Fruit fly (Drosophila melanogaster): ENCODE data around the gene MME1.

MME1 gene

dm6 chr2L:7032517-7032951 lies 5.2 kb downstream of the MME1 start, which contains the start of the genes Rab30 and Caper (continued):
- TF ChIP-seq disco-r (GFP tag; optimal IDR thresholded peaks at IDR 0.05): no peak
- TF ChIP-seq Dll (GFP tag; IDR thresholded peaks at IDR 0.05; ENCODE audit: partially characterized antibody): peak; percentile 96
- peak; percentile 75 for TF ChIP-seq CG30020 (tag; optimal IDR thresholded peaks at IDR 0.05)
- TF ChIP-seq Opbp (GFP tag; IDR thresholded peaks at IDR 0.05; ENCODE audit: partially characterized antibody): peak; percentile 99
- TF ChIP-seq CG17328 (GFP tag; IDR thresholded peaks at IDR 0.05): peak; percentile 11; the same call in 1 of the 2 replicates
- no peak for TF ChIP-seq emc (GFP tag; optimal IDR thresholded peaks at IDR 0.05)
- peak; percentile 45 for TF ChIP-seq mirr (GFP tag; optimal IDR thresholded peaks at IDR 0.05)
- no peak for TF ChIP-seq fd64A (GFP tag; optimal IDR thresholded peaks at IDR 0.05)
- TF ChIP-seq Dip2 (GFP tag; IDR thresholded peaks at IDR 0.05): no peak
- no peak for TF ChIP-seq stc (GFP tag; IDR thresholded peaks at IDR 0.05)
- no peak for TF ChIP-seq CG7271 (tag; optimal IDR thresholded peaks at IDR 0.05)
- TF ChIP-seq CG34422 (GFP tag; IDR thresholded peaks at IDR 0.05): peak; percentile 57; the same call in 2 of the 3 replicates
- TF ChIP-seq p53 (GFP tag; optimal IDR thresholded peaks at IDR 0.05): peak; percentile 68
- TF ChIP-seq org-1 (GFP tag; optimal IDR thresholded peaks at IDR 0.05): no peak
- TF ChIP-seq odd (GFP tag; optimal IDR thresholded peaks at IDR 0.05): no peak
- no peak for TF ChIP-seq aop (GFP tag; IDR thresholded peaks at IDR 0.05)
- TF ChIP-seq Sox100B (GFP tag; optimal IDR thresholded peaks at IDR 0.05): no peak
- TF ChIP-seq CG4360 (GFP tag; IDR thresholded peaks at IDR 0.05): peak; percentile 9; the same call in 1 of the 2 replicates
- TF ChIP-seq CG7357 (GFP tag; IDR thresholded peaks at IDR 0.05): no peak
- TF ChIP-seq Hmx (GFP tag; optimal IDR thresholded peaks at IDR 0.05): no peak
- TF ChIP-seq D19A (tag; optimal IDR thresholded peaks at IDR 0.05): peak; percentile 32
- TF ChIP-seq pan (optimal IDR thresholded peaks at IDR 0.05): no peak
- peak in 1 of 2 experiments; percentile 56 for TF ChIP-seq pan (GFP tag; optimal IDR thresholded peaks at IDR 0.05 in 1 of 2, IDR thresholded peaks at IDR 0.05 in 1 of 2)
- peak; percentile 95 for TF ChIP-seq CG9932 (GFP tag; IDR thresholded peaks at IDR 0.05)
- peak; percentile 74 for TF ChIP-seq CG3847 (GFP tag; IDR thresholded peaks at IDR 0.05)
- TF ChIP-seq CG3407 (GFP tag; optimal IDR thresholded peaks at IDR 0.05): no peak
- no peak for TF ChIP-seq Lpt (GFP tag; optimal IDR thresholded peaks at IDR 0.05)
- no peak for TF ChIP-seq Blimp-1 (GFP tag; optimal IDR thresholded peaks at IDR 0.05)
- no peak for TF ChIP-seq Dfd (GFP tag; optimal IDR thresholded peaks at IDR 0.05)
- TF ChIP-seq CG14710 (tag; optimal IDR thresholded peaks at IDR 0.05): peak; percentile 69
- TF ChIP-seq CG9437 (GFP tag; optimal IDR thresholded peaks at IDR 0.05): peak; percentile 72
- TF ChIP-seq Elba2 (GFP tag; optimal IDR thresholded peaks at IDR 0.05): no peak
- no peak for TF ChIP-seq CG3838 (GFP tag; optimal IDR thresholded peaks at IDR 0.05)
- peak; percentile 55 for TF ChIP-seq Max (GFP tag; optimal IDR thresholded peaks at IDR 0.05)
- TF ChIP-seq luna (GFP tag; optimal IDR thresholded peaks at IDR 0.05): no peak
- peak; percentile 58 for TF ChIP-seq CG9797 (GFP tag; optimal IDR thresholded peaks at IDR 0.05)
- no peak for TF ChIP-seq CG30431 (GFP tag; optimal IDR thresholded peaks at IDR 0.05)
- TF ChIP-seq CG12659 (GFP tag; optimal IDR thresholded peaks at IDR 0.05): peak; percentile 84
- TF ChIP-seq Kr (GFP tag; optimal IDR thresholded peaks at IDR 0.05): no peak
- no peak for TF ChIP-seq CG13123 (GFP tag; optimal IDR thresholded peaks at IDR 0.05)
- peak; percentile 13 for TF ChIP-seq CrebB (tag; optimal IDR thresholded peaks at IDR 0.05)
- peak; percentile 53 for TF ChIP-seq CG11247 (GFP tag; IDR thresholded peaks at IDR 0.05)
- peak; percentile 41; the same call in 2 of the 3 replicates for TF ChIP-seq Aef1 (GFP tag; IDR thresholded peaks at IDR 0.05)
- TF ChIP-seq CG8281 (tag; optimal IDR thresholded peaks at IDR 0.05): no peak
- TF ChIP-seq schlank (tag; optimal IDR thresholded peaks at IDR 0.05): peak; percentile 51
- TF ChIP-seq Usf (GFP tag; optimal IDR thresholded peaks at IDR 0.05): no peak
- peak; percentile 54 for TF ChIP-seq ems (GFP tag; optimal IDR thresholded peaks at IDR 0.05)
- no peak for TF ChIP-seq kah (GFP tag; optimal IDR thresholded peaks at IDR 0.05)
- TF ChIP-seq Side (GFP tag; optimal IDR thresholded peaks at IDR 0.05): peak; percentile 56
- TF ChIP-seq danr (GFP tag; IDR thresholded peaks at IDR 0.05): no peak
- TF ChIP-seq wek (GFP tag; optimal IDR thresholded peaks at IDR 0.05): no peak
- TF ChIP-seq lmd (GFP tag; IDR thresholded peaks at IDR 0.05): peak; percentile 46; the same call in 1 of the 2 replicates
